Fruit fly (Drosophila melanogaster): ENCODE results near the gene Nlp.
A peak's percentile ranks its signal among the peaks of the same experiment; 100 is the strongest.

Nlp gene

dm6 chr3R:30046029-30047001, 41.7 kb downstream of the Nlp start, which contains the start of the genes RpL32 and CG7943 (continued):
- TF ChIP-seq CG18262 (tag; optimal IDR thresholded peaks at IDR 0.05): peak; percentile 90
- peak; percentile 100 for TF ChIP-seq bbx (GFP tag; IDR thresholded peaks at IDR 0.05; ENCODE audit: partially characterized antibody)
- TF ChIP-seq zen (tag; optimal IDR thresholded peaks at IDR 0.05): peak; percentile 91
- TF ChIP-seq Trl (optimal IDR thresholded peaks at IDR 0.05): no peak
- peak; percentile 98 for TF ChIP-seq Trl (GFP tag; optimal IDR thresholded peaks at IDR 0.05)
- peak; percentile 81 for TF ChIP-seq da (GFP tag; optimal IDR thresholded peaks at IDR 0.05)
- peak; percentile 92 for TF ChIP-seq CG6175 (GFP tag; IDR thresholded peaks at IDR 0.05)
- peak; percentile 48 for TF ChIP-seq CG15479 (GFP tag; optimal IDR thresholded peaks at IDR 0.05)
- no peak for TF ChIP-seq CG1832 (GFP tag; optimal IDR thresholded peaks at IDR 0.05)
- peak; percentile 97 for TF ChIP-seq CG34422 (GFP tag; IDR thresholded peaks at IDR 0.05)
- peak; percentile 88 for TF ChIP-seq aop (GFP tag; IDR thresholded peaks at IDR 0.05)
- peak; percentile 77 for TF ChIP-seq CG12744 (GFP tag; optimal IDR thresholded peaks at IDR 0.05)
- TF ChIP-seq inv (GFP tag; IDR thresholded peaks at IDR 0.05; ENCODE audit: partially characterized antibody): peak; percentile 100
- TF ChIP-seq abd-A (tag; optimal IDR thresholded peaks at IDR 0.05): no peak
- peak; percentile 89 for TF ChIP-seq Hr3 (GFP tag; optimal IDR thresholded peaks at IDR 0.05)
- TF ChIP-seq CG31441 (GFP tag; IDR thresholded peaks at IDR 0.05): peak; percentile 88
- TF ChIP-seq odd (GFP tag; optimal IDR thresholded peaks at IDR 0.05): peak; percentile 91
- TF ChIP-seq fd64A (GFP tag; optimal IDR thresholded peaks at IDR 0.05): peak; percentile 91
- peak; percentile 97 for TF ChIP-seq sob (GFP tag; IDR thresholded peaks at IDR 0.05)
- TF ChIP-seq pb (GFP tag; optimal IDR thresholded peaks at IDR 0.05): peak; percentile 96
- TF ChIP-seq CG8765 (GFP tag; IDR thresholded peaks at IDR 0.05): peak; percentile 95
- TF ChIP-seq cad (GFP tag; optimal IDR thresholded peaks at IDR 0.05): peak; percentile 84
- peak; percentile 93 for TF ChIP-seq CG17829 (tag; optimal IDR thresholded peaks at IDR 0.05)
- TF ChIP-seq CG1529 (GFP tag; optimal IDR thresholded peaks at IDR 0.05): peak; percentile 71
- peak; percentile 92 for TF ChIP-seq CG2678 (tag; optimal IDR thresholded peaks at IDR 0.05)
- TF ChIP-seq CG34224 (GFP tag; IDR thresholded peaks at IDR 0.05; ENCODE audit: partially characterized antibody): peak; percentile 100
- TF ChIP-seq ara (GFP tag; IDR thresholded peaks at IDR 0.05): peak; percentile 90
- peak; percentile 93 for TF ChIP-seq CG10366 (GFP tag; IDR thresholded peaks at IDR 0.05)
- TF ChIP-seq CG15601 (tag; optimal IDR thresholded peaks at IDR 0.05): peak; percentile 83
- TF ChIP-seq wdn (GFP tag; IDR thresholded peaks at IDR 0.05): peak; percentile 91
- peak; percentile 87 for TF ChIP-seq CrebB (tag; optimal IDR thresholded peaks at IDR 0.05)
- peak; percentile 98 for TF ChIP-seq bab2 (GFP tag; optimal IDR thresholded peaks at IDR 0.05)
- peak; percentile 95 for TF ChIP-seq stc (GFP tag; IDR thresholded peaks at IDR 0.05)
- peak; percentile 97 for TF ChIP-seq caup (GFP tag; optimal IDR thresholded peaks at IDR 0.05; ENCODE audit: severe bottlenecking)
- peak; percentile 89 for TF ChIP-seq Mad (GFP tag; optimal IDR thresholded peaks at IDR 0.05)
- TF ChIP-seq bcd (GFP tag; optimal IDR thresholded peaks at IDR 0.05): peak; percentile 97
- TF ChIP-seq CG32532 (GFP tag; IDR thresholded peaks at IDR 0.05): peak; percentile 96
- TF ChIP-seq ham (GFP tag; IDR thresholded peaks at IDR 0.05): peak; percentile 89
- peak; percentile 40 to 85 for TF ChIP-seq tll (GFP tag; optimal IDR thresholded peaks at IDR 0.05)
- peak; percentile 98 for TF ChIP-seq CG13775 (GFP tag; optimal IDR thresholded peaks at IDR 0.05)
- TF ChIP-seq ERR (GFP tag; optimal IDR thresholded peaks at IDR 0.05): peak; percentile 91
- peak; percentile 79 for TF ChIP-seq dmrt11E (tag; optimal IDR thresholded peaks at IDR 0.05)
- TF ChIP-seq sd (tag; optimal IDR thresholded peaks at IDR 0.05): peak; percentile 74
- no peak for TF ChIP-seq h (optimal IDR thresholded peaks at IDR 0.05)
- TF ChIP-seq ind (GFP tag; optimal IDR thresholded peaks at IDR 0.05): peak; percentile 97
- TF ChIP-seq otp (GFP tag; IDR thresholded peaks at IDR 0.05): peak; percentile 91; the same call in 2 of the 3 replicates
- TF ChIP-seq ftz-f1 (GFP tag; optimal IDR thresholded peaks at IDR 0.05): peak; percentile 81
- TF ChIP-seq Meics (GFP tag; optimal IDR thresholded peaks at IDR 0.05): peak; percentile 97
- TF ChIP-seq Hand (GFP tag; optimal IDR thresholded peaks at IDR 0.05): peak; percentile 70

Measured in whole organism, embryonic.